Fruit fly (Drosophila melanogaster): Measurements from ENCODE around the gene CG32263.
A peak's percentile ranks its signal among the peaks of the same experiment; 100 is the strongest.

The CG32263 gene

dm6 chr3L:3786344-3787076 is 24.4 kb downstream of the CG32263 start (continued):
- TF ChIP-seq Optix (GFP tag; IDR thresholded peaks at IDR 0.05), result no peak
- peak; percentile 43 for TF ChIP-seq ATbp (GFP tag; optimal IDR thresholded peaks at IDR 0.05)
- peak; percentile 49; the same call in 1 of the 2 replicates for TF ChIP-seq al (GFP tag; IDR thresholded peaks at IDR 0.05)
- TF ChIP-seq CG14667 (GFP tag; IDR thresholded peaks at IDR 0.05), result 0 out of 2 replicates have a peak, but pooled peaks have one; percentile 29
- no peak for TF ChIP-seq dan (GFP tag; IDR thresholded peaks at IDR 0.05)
- 0 out of 2 replicates have a peak, but pooled peaks have one; percentile 22 for TF ChIP-seq ssp (GFP tag; IDR thresholded peaks at IDR 0.05)
- no peak for TF ChIP-seq ham (GFP tag; IDR thresholded peaks at IDR 0.05)
- TF ChIP-seq Jarid2 (GFP tag; optimal IDR thresholded peaks at IDR 0.05), result no peak
- TF ChIP-seq CG9797 (GFP tag; optimal IDR thresholded peaks at IDR 0.05), result no peak
- TF ChIP-seq Hr3 (GFP tag; optimal IDR thresholded peaks at IDR 0.05), result peak; percentile 18
- TF ChIP-seq D (optimal IDR thresholded peaks at IDR 0.05), result no peak
- TF ChIP-seq D (GFP tag; optimal IDR thresholded peaks at IDR 0.05), result no peak
- TF ChIP-seq CG17829 (tag; optimal IDR thresholded peaks at IDR 0.05), result peak; percentile 50
- peak; percentile 46; the same call in 1 of the 2 replicates for TF ChIP-seq ranshi (GFP tag; IDR thresholded peaks at IDR 0.05)
- no peak for TF ChIP-seq amos (GFP tag; IDR thresholded peaks at IDR 0.05; ENCODE audit: partially characterized antibody)
- TF ChIP-seq bigmax (GFP tag; optimal IDR thresholded peaks at IDR 0.05), result no peak
- TF ChIP-seq CG7745 (tag; optimal IDR thresholded peaks at IDR 0.05), result no peak
- no peak for TF ChIP-seq CG2875 (GFP tag; optimal IDR thresholded peaks at IDR 0.05)
- no peak for TF ChIP-seq hbn (GFP tag; IDR thresholded peaks at IDR 0.05; ENCODE audit: partially characterized antibody)
- peak; percentile 34; the same call in 1 of the 2 replicates for TF ChIP-seq wor (GFP tag; IDR thresholded peaks at IDR 0.05)
- no peak for TF ChIP-seq CG15073 (GFP tag; optimal IDR thresholded peaks at IDR 0.05)
- no peak for TF ChIP-seq mirr (GFP tag; optimal IDR thresholded peaks at IDR 0.05)
- TF ChIP-seq CG11398 (GFP tag; optimal IDR thresholded peaks at IDR 0.05), result no peak
- no peak for TF ChIP-seq NK7.1 (GFP tag; optimal IDR thresholded peaks at IDR 0.05)
- no peak for TF ChIP-seq CG16779 (GFP tag; IDR thresholded peaks at IDR 0.05)
- peak; percentile 68 for TF ChIP-seq CG11504 (tag; optimal IDR thresholded peaks at IDR 0.05)
- no peak for TF ChIP-seq CG17186 (GFP tag; optimal IDR thresholded peaks at IDR 0.05)
- no peak for TF ChIP-seq Scr (GFP tag; IDR thresholded peaks at IDR 0.05; ENCODE audit: partially characterized antibody)
- peak; percentile 84 for TF ChIP-seq Sox102F (GFP tag; optimal IDR thresholded peaks at IDR 0.05)
- no peak for TF ChIP-seq Dp (GFP tag; optimal IDR thresholded peaks at IDR 0.05)
- TF ChIP-seq fd102C (GFP tag; optimal IDR thresholded peaks at IDR 0.05), result no peak
- TF ChIP-seq Spps (tag; optimal IDR thresholded peaks at IDR 0.05), result no peak
- no peak for TF ChIP-seq lbe (GFP tag; optimal IDR thresholded peaks at IDR 0.05)
- no peak for TF ChIP-seq da (GFP tag; optimal IDR thresholded peaks at IDR 0.05)
- TF ChIP-seq gce (GFP tag; IDR thresholded peaks at IDR 0.05), result no peak
- TF ChIP-seq Vsx1 (GFP tag; optimal IDR thresholded peaks at IDR 0.05), result peak; percentile 25
- no peak; the same call in 1 of the 2 replicates for TF ChIP-seq CG32532 (GFP tag; IDR thresholded peaks at IDR 0.05)
- no peak for TF ChIP-seq HHEX (GFP tag; optimal IDR thresholded peaks at IDR 0.05)
- peak; percentile 67 for TF ChIP-seq CG13424 (tag; optimal IDR thresholded peaks at IDR 0.05)
- TF ChIP-seq GATAe (GFP tag; conservative IDR thresholded peaks at IDR 0.05), result peak; percentile 65
- TF ChIP-seq zen (tag; optimal IDR thresholded peaks at IDR 0.05), result no peak
- peak; percentile 52 for TF ChIP-seq CG4730 (GFP tag; IDR thresholded peaks at IDR 0.05)
- TF ChIP-seq CG3407 (GFP tag; optimal IDR thresholded peaks at IDR 0.05), result peak; percentile 19
- peak; percentile 58; the same call in 1 of the 2 replicates for TF ChIP-seq Rfx (GFP tag; IDR thresholded peaks at IDR 0.05)
- TF ChIP-seq unpg (GFP tag; optimal IDR thresholded peaks at IDR 0.05), result peak; percentile 74
- peak; percentile 60 for TF ChIP-seq Ssrp (tag; optimal IDR thresholded peaks at IDR 0.05)
- no peak for TF ChIP-seq CG14050 (GFP tag; IDR thresholded peaks at IDR 0.05)
- TF ChIP-seq Usf (GFP tag; optimal IDR thresholded peaks at IDR 0.05), result no peak
- TF ChIP-seq Atf-2 (GFP tag; optimal IDR thresholded peaks at IDR 0.05), result no peak

Measured in whole organism, embryonic.